Fruit fly (Drosophila melanogaster): ENCODE data around the gene CG7246.

dm6 chrX:9048385-9048750, 32.5 kb downstream of the CG7246 start:
- no peak for TF ChIP-seq CTCF (optimal IDR thresholded peaks at IDR 0.05)
- no peak for TF ChIP-seq CG8478 (optimal IDR thresholded peaks at IDR 0.05)
